Fruit fly (Drosophila melanogaster) S2 (cell line): ENCODE data around the gene CG11600.

Source experiments
- CG8478 ChIP-seq: fragments of >200 bp; optimal IDR thresholded peaks from 2 replicates; lab custom pipeline; 2018
- CTCF ChIP-seq, 2 experiments: fragments of >200 bp; optimal IDR thresholded peaks; 2 replicates each; lab custom pipeline; 2018

DNA sequence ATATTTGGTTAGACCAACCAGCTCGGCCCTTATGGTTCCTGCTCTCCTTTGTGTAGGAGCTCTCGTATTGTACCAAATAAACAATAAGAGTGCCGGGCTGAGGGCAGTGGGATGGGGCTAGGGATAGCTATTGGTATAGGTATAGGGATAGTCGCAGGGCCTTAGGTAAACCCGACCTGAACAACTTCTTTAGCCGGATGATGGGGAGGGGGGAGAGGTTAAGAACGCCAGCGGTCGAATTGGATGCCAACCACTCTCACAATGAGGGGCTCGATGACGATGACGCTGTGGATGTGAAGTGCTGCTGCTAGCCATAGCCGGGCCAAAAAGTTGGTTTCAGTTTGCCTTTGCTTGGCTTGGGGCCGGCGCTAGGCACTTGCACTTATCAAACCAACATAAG lies 11.0 kb downstream of the CG11600 start:
- TF ChIP-seq CG8478 (lab: Kevin White, UChicago) (no peak), CTCF (optimal IDR thresholded peaks at IDR 0.05; lab: Kevin White, UChicago) (no peak)
